Fruit fly (Drosophila melanogaster): ENCODE measurements around the gene dnd.
A peak's percentile ranks its signal among the peaks of the same experiment; 100 is the strongest.

dnd gene

dm6 chr3R:21856098-21856872, 30.9 kb downstream of the dnd start, which contains the start of gene glec (continued):
- TF ChIP-seq Atf3 (GFP tag; optimal IDR thresholded peaks at IDR 0.05), result peak; percentile 36
- TF ChIP-seq CG12391 (tag; optimal IDR thresholded peaks at IDR 0.05), result peak; percentile 60
- TF ChIP-seq Tbp (GFP tag; optimal IDR thresholded peaks at IDR 0.05), result peak; percentile 88
- no peak for TF ChIP-seq CG1529 (GFP tag; optimal IDR thresholded peaks at IDR 0.05)
- TF ChIP-seq gem (tag; optimal IDR thresholded peaks at IDR 0.05), result peak; percentile 66
- TF ChIP-seq so (GFP tag; IDR thresholded peaks at IDR 0.05), result peak; percentile 59; the same call in 1 of the 3 replicates
- TF ChIP-seq ranshi (GFP tag; IDR thresholded peaks at IDR 0.05), result no peak
- peak; percentile 45; the same call in 1 of the 2 replicates for TF ChIP-seq ara (GFP tag; IDR thresholded peaks at IDR 0.05)
- peak; percentile 92 for TF ChIP-seq gfzf (GFP tag; optimal IDR thresholded peaks at IDR 0.05)
- no peak for TF ChIP-seq CG10274 (GFP tag; optimal IDR thresholded peaks at IDR 0.05)
- peak; percentile 60 for TF ChIP-seq Fer1 (GFP tag; optimal IDR thresholded peaks at IDR 0.05)
- no peak for TF ChIP-seq Mad (GFP tag; optimal IDR thresholded peaks at IDR 0.05)
- peak; percentile 60 for TF ChIP-seq vvl (GFP tag; IDR thresholded peaks at IDR 0.05)
- TF ChIP-seq Dip3 (GFP tag; optimal IDR thresholded peaks at IDR 0.05), result no peak
- no peak for TF ChIP-seq sens-2 (GFP tag; IDR thresholded peaks at IDR 0.05)
- 0 out of 3 replicates have a peak, but pooled peaks have one; percentile 50 for TF ChIP-seq ken (GFP tag; IDR thresholded peaks at IDR 0.05)
- peak; percentile 34; the same call in 1 of the 2 replicates for TF ChIP-seq sob (GFP tag; IDR thresholded peaks at IDR 0.05)
- peak; percentile 9 for TF ChIP-seq Myb (GFP tag; optimal IDR thresholded peaks at IDR 0.05)
- TF ChIP-seq CoRest (tag; optimal IDR thresholded peaks at IDR 0.05), result peak; percentile 53
- peak in 1 of 2 experiments; percentile 93 for TF ChIP-seq eve (GFP tag; optimal IDR thresholded peaks at IDR 0.05)
- peak; percentile 73 for TF ChIP-seq Bgb (GFP tag; IDR thresholded peaks at IDR 0.05; ENCODE audit: partially characterized antibody)
- TF ChIP-seq tin (GFP tag; optimal IDR thresholded peaks at IDR 0.05), result no peak
- peak; percentile 86 for TF ChIP-seq ash1 (GFP tag; optimal IDR thresholded peaks at IDR 0.05)
- no peak for TF ChIP-seq disco-r (GFP tag; optimal IDR thresholded peaks at IDR 0.05)
- no peak for TF ChIP-seq CG4820 (GFP tag; optimal IDR thresholded peaks at IDR 0.05)
- TF ChIP-seq HmgZ (tag; optimal IDR thresholded peaks at IDR 0.05), result peak; percentile 65
- TF ChIP-seq CG13775 (GFP tag; optimal IDR thresholded peaks at IDR 0.05), result peak; percentile 53
- TF ChIP-seq CG12219 (GFP tag; optimal IDR thresholded peaks at IDR 0.05), result peak; percentile 33
- peak; percentile 7 for TF ChIP-seq trh (GFP tag; optimal IDR thresholded peaks at IDR 0.05)
- TF ChIP-seq D19B (GFP tag; optimal IDR thresholded peaks at IDR 0.05), result no peak
- TF ChIP-seq Six4 (GFP tag; optimal IDR thresholded peaks at IDR 0.05), result no peak
- TF ChIP-seq trem (tag; optimal IDR thresholded peaks at IDR 0.05), result peak; percentile 16
- TF ChIP-seq bab2 (GFP tag; optimal IDR thresholded peaks at IDR 0.05), result no peak
- TF ChIP-seq CG13894 (tag; optimal IDR thresholded peaks at IDR 0.05), result peak; percentile 70
- no peak for TF ChIP-seq fru (optimal IDR thresholded peaks at IDR 0.05)
- TF ChIP-seq zen (tag; optimal IDR thresholded peaks at IDR 0.05), result peak; percentile 5
- TF ChIP-seq NC2β (GFP tag; optimal IDR thresholded peaks at IDR 0.05), result peak; percentile 87
- TF ChIP-seq ap (GFP tag; IDR thresholded peaks at IDR 0.05), result 0 out of 2 replicates have a peak, but pooled peaks have one; percentile 24
- peak; percentile 1 for TF ChIP-seq CG12299 (tag; optimal IDR thresholded peaks at IDR 0.05)
- peak; percentile 1 for TF ChIP-seq Nf-YC (tag; optimal IDR thresholded peaks at IDR 0.05)
- TF ChIP-seq CG17328 (GFP tag; IDR thresholded peaks at IDR 0.05), result peak; percentile 45; the same call in 1 of the 2 replicates
- peak; percentile 6; the same call in 1 of the 3 replicates for TF ChIP-seq CG6175 (GFP tag; IDR thresholded peaks at IDR 0.05)
- peak; percentile 4 for TF ChIP-seq gcm (GFP tag; optimal IDR thresholded peaks at IDR 0.05)
- TF ChIP-seq CG1832 (GFP tag; optimal IDR thresholded peaks at IDR 0.05), result no peak
- peak; percentile 70 for TF ChIP-seq stwl (tag; optimal IDR thresholded peaks at IDR 0.05)
- peak; percentile 28; the same call in 1 of the 2 replicates for TF ChIP-seq CG31441 (GFP tag; IDR thresholded peaks at IDR 0.05)
- peak; percentile 51 for TF ChIP-seq maf-S (GFP tag; optimal IDR thresholded peaks at IDR 0.05)
- TF ChIP-seq Ets65A (GFP tag), result peak; percentile 76
- TF ChIP-seq CG7556 (GFP tag; optimal IDR thresholded peaks at IDR 0.05), result peak; percentile 50
- no peak for TF ChIP-seq Optix (GFP tag; IDR thresholded peaks at IDR 0.05)

Measured in whole organism, embryonic.